Fruit fly (Drosophila melanogaster) whole organism, embryonic: ENCODE measurements around the gene CG8034.

Experiments used
- Abd-B ChIP-seq: fragments of 200-800 bp; sonication (Bioruptor generic); optimal IDR thresholded peaks from 2 replicates; lab custom pipeline; 2018; ENCODE audit warnings: missing biosample characterization, mild to moderate bottlenecking, missing genetic modification characterization, moderate library complexity
- Ada2b ChIP-seq: fragments of 200-800 bp; sonication (Bioruptor generic); IDR thresholded peaks from 2 replicates; pipeline ENCODE4 v1.3.6; 2022; ENCODE audit warnings: missing biosample characterization, missing genetic modification characterization
- Bgb ChIP-seq: fragments of 200-800 bp; sonication (Bioruptor generic); IDR thresholded peaks from 2 replicates; pipeline ENCODE4 v1.3.6; 2022; ENCODE audit warnings: missing biosample characterization, missing genetic modification characterization; ENCODE audit not compliant: partially characterized antibody
- Blimp-1 ChIP-seq: fragments of 200-800 bp; sonication (Bioruptor generic); optimal IDR thresholded peaks from 3 replicates; lab custom pipeline; 2018; ENCODE audit warnings: missing biosample characterization, missing genetic modification characterization, mild to moderate bottlenecking, moderate library complexity, missing genetic modification reagents
- CG10209 ChIP-seq: fragments of 200-800 bp; sonication (Bioruptor generic); optimal IDR thresholded peaks from 3 replicates; lab custom pipeline; 2017; ENCODE audit warnings: missing biosample characterization, mild to moderate bottlenecking, missing genetic modification characterization, missing genetic modification reagents
- CG11504 ChIP-seq: fragments of 200-800 bp; sonication (Bioruptor generic); optimal IDR thresholded peaks from 3 replicates; lab custom pipeline; 2019; ENCODE audit warnings: missing biosample characterization, mild to moderate bottlenecking, missing genetic modification characterization, moderate library complexity
- CG13296 ChIP-seq: fragments of 200-800 bp; sonication (Bioruptor generic); optimal IDR thresholded peaks from 3 replicates; lab custom pipeline; 2018; ENCODE audit warnings: missing biosample characterization, mild to moderate bottlenecking, missing genetic modification characterization
- CG14667 ChIP-seq: fragments of 200-800 bp; sonication (Bioruptor generic); IDR thresholded peaks from 2 replicates; pipeline ENCODE4 v1.3.6; 2022; ENCODE audit warnings: missing biosample characterization, missing genetic modification characterization
- CG15696 ChIP-seq: fragments of 200-800 bp; sonication (Bioruptor generic); optimal IDR thresholded peaks from 2 replicates; lab custom pipeline; 2019; ENCODE audit warnings: missing biosample characterization, mild to moderate bottlenecking, missing genetic modification characterization, moderate library complexity
- CG1647 ChIP-seq: fragments of 200-800 bp; sonication (Bioruptor generic); optimal IDR thresholded peaks from 3 replicates; lab custom pipeline; 2016; ENCODE audit warnings: missing biosample characterization, missing genetic modification characterization
- CG1832 ChIP-seq: fragments of 200-800 bp; sonication (Bioruptor generic); optimal IDR thresholded peaks from 2 replicates; lab custom pipeline; 2017; ENCODE audit warnings: missing biosample characterization, mild to moderate bottlenecking, missing genetic modification characterization, inconsistent platforms
- CG2129 ChIP-seq: fragments of 200-800 bp; sonication (Bioruptor generic); IDR thresholded peaks from 2 replicates; pipeline ENCODE4 v1.3.6; 2022; ENCODE audit warnings: missing biosample characterization, missing genetic modification characterization; ENCODE audit not compliant: partially characterized antibody
- CG2202 ChIP-seq: fragments of 200-800 bp; sonication (Bioruptor generic); optimal IDR thresholded peaks from 2 replicates; lab custom pipeline; 2018; ENCODE audit warnings: missing biosample characterization, mild to moderate bottlenecking, missing genetic modification characterization
- CG30020 ChIP-seq: fragments of 200-800 bp; optimal IDR thresholded peaks from 2 replicates; lab custom pipeline; 2019; ENCODE audit warnings: missing biosample characterization, mild to moderate bottlenecking, missing genetic modification characterization, moderate library complexity
- CG31441 ChIP-seq: fragments of 200-800 bp; sonication (Bioruptor generic); IDR thresholded peaks from 2 replicates; pipeline ENCODE4 v1.3.6; 2022; ENCODE audit warnings: missing biosample characterization, missing genetic modification characterization
- CG3163 ChIP-seq: fragments of 200-800 bp; sonication (Bioruptor generic); optimal IDR thresholded peaks from 3 replicates; lab custom pipeline; 2016; ENCODE audit warnings: missing biosample characterization, missing genetic modification characterization
- CG33213 ChIP-seq: fragments of 200-800 bp; sonication (Bioruptor generic); optimal IDR thresholded peaks from 3 replicates; lab custom pipeline; 2016; ENCODE audit warnings: missing biosample characterization, missing genetic modification characterization
- CG34422 ChIP-seq: fragments of 200-800 bp; sonication (Bioruptor generic); IDR thresholded peaks from 3 replicates; pipeline ENCODE4 v1.3.6; 2022; ENCODE audit warnings: missing biosample characterization, missing genetic modification characterization
- CG4404 ChIP-seq: fragments of 200-800 bp; sonication (Bioruptor generic); IDR thresholded peaks from 2 replicates; pipeline ENCODE4 v1.3.6; 2022; ENCODE audit warnings: missing biosample characterization, missing genetic modification characterization
- CG5180 ChIP-seq: fragments of 200-800 bp; sonication (Bioruptor generic); optimal IDR thresholded peaks from 3 replicates; lab custom pipeline; 2017; ENCODE audit warnings: missing biosample characterization, missing genetic modification characterization, mild to moderate bottlenecking, moderate library complexity, missing genetic modification reagents
- CG6254 ChIP-seq: fragments of 200-800 bp; sonication (Bioruptor generic); optimal IDR thresholded peaks from 3 replicates; lab custom pipeline; 2017; ENCODE audit warnings: mild to moderate bottlenecking, missing biosample characterization, missing genetic modification reagents, missing genetic modification characterization
- CG6654 ChIP-seq: fragments of 200-800 bp; sonication (Bioruptor generic); optimal IDR thresholded peaks from 2 replicates; lab custom pipeline; 2017; ENCODE audit warnings: missing biosample characterization, mild to moderate bottlenecking, missing genetic modification characterization
- CG7372 ChIP-seq: fragments of 200-800 bp; sonication (Bioruptor generic); IDR thresholded peaks from 2 replicates; pipeline ENCODE4 v1.3.6; 2022; ENCODE audit warnings: missing biosample characterization, missing genetic modification characterization
- D ChIP-seq, 2 experiments: fragments of 200-800 bp in 1 of 2; fragments of >200 bp in 1 of 2; sonication (Bioruptor generic) in 1 of 2; optimal IDR thresholded peaks; 2 replicates in 1 of 2; 3 replicates in 1 of 2; lab custom pipeline; 2017; ENCODE audit warnings: mild to moderate bottlenecking in 1 of 2, missing biosample characterization in 1 of 2, missing genetic modification characterization in 1 of 2, missing genetic modification reagents in 1 of 2
- Dek ChIP-seq: fragments of 200-800 bp; sonication (Bioruptor generic); optimal IDR thresholded peaks from 3 replicates; lab custom pipeline; 2019; ENCODE audit warnings: missing biosample characterization, mild to moderate bottlenecking, missing genetic modification characterization, moderate library complexity
- Dp ChIP-seq: fragments of 200-800 bp; sonication (Bioruptor generic); optimal IDR thresholded peaks from 2 replicates; lab custom pipeline; 2018; ENCODE audit warnings: missing biosample characterization, mild to moderate bottlenecking, missing genetic modification characterization, moderate library complexity
- Elba2 ChIP-seq: fragments of 200-800 bp; sonication (Bioruptor generic); optimal IDR thresholded peaks from 3 replicates; lab custom pipeline; 2016; ENCODE audit warnings: missing biosample characterization, missing genetic modification characterization
- Fer1 ChIP-seq: fragments of 200-800 bp; sonication (Bioruptor generic); optimal IDR thresholded peaks from 2 replicates; lab custom pipeline; 2017; ENCODE audit warnings: missing biosample characterization, mild to moderate bottlenecking, missing genetic modification characterization
- HLH3B ChIP-seq: fragments of 200-800 bp; sonication (Bioruptor generic); IDR thresholded peaks from 2 replicates; pipeline ENCODE4 v1.3.6; 2022; ENCODE audit warnings: missing biosample characterization, missing genetic modification characterization
- MTF-1 ChIP-seq: fragments of 200-800 bp; sonication (Bioruptor generic); optimal IDR thresholded peaks from 2 replicates; lab custom pipeline; 2018; ENCODE audit warnings: missing biosample characterization, mild to moderate bottlenecking, missing genetic modification characterization, borderline replicate concordance
- Nf-YC ChIP-seq: fragments of 200-800 bp; optimal IDR thresholded peaks from 3 replicates; lab custom pipeline; 2019; ENCODE audit warnings: missing biosample characterization, mild to moderate bottlenecking, missing genetic modification characterization, moderate library complexity
- Sry-β ChIP-seq: fragments of 200-800 bp; sonication (Bioruptor generic); optimal IDR thresholded peaks from 2 replicates; lab custom pipeline; 2018; ENCODE audit warnings: missing biosample characterization, mild to moderate bottlenecking, missing genetic modification characterization, moderate library complexity
- ato ChIP-seq: fragments of 200-800 bp; sonication (Bioruptor generic); IDR thresholded peaks from 2 replicates; pipeline ENCODE4 v1.3.6; 2022; ENCODE audit warnings: missing biosample characterization, missing genetic modification characterization; ENCODE audit not compliant: partially characterized antibody
- fu2 ChIP-seq: fragments of 200-800 bp; sonication (Bioruptor generic); optimal IDR thresholded peaks from 2 replicates; lab custom pipeline; 2016; ENCODE audit warnings: missing biosample characterization, missing genetic modification characterization
- gcm2 ChIP-seq: fragments of 200-800 bp; sonication (Bioruptor generic); optimal IDR thresholded peaks from 2 replicates; lab custom pipeline; 2016; ENCODE audit warnings: missing biosample characterization, missing genetic modification characterization
- gro ChIP-seq: fragments of 200-800 bp; sonication (Bioruptor generic); optimal IDR thresholded peaks from 2 replicates; lab custom pipeline; 2016; ENCODE audit warnings: missing biosample characterization, missing genetic modification characterization
- kni ChIP-seq: fragments of 200-800 bp; sonication (Bioruptor generic); optimal IDR thresholded peaks from 3 replicates; lab custom pipeline; 2017; ENCODE audit warnings: mild to moderate bottlenecking, missing biosample characterization, missing genetic modification reagents, missing genetic modification characterization
- mam ChIP-seq: fragments of 200-800 bp; sonication (Bioruptor generic); optimal IDR thresholded peaks from 3 replicates; lab custom pipeline; 2016; ENCODE audit warnings: missing biosample characterization, missing genetic modification characterization
- nau ChIP-seq: fragments of 200-800 bp; sonication (Bioruptor generic); optimal IDR thresholded peaks from 3 replicates; lab custom pipeline; 2017; ENCODE audit warnings: missing biosample characterization, mild to moderate bottlenecking, missing genetic modification characterization, missing genetic modification reagents
- nerfin-1 ChIP-seq: fragments of 200-800 bp; sonication (Bioruptor generic); optimal IDR thresholded peaks from 3 replicates; lab custom pipeline; 2019; ENCODE audit warnings: missing biosample characterization, mild to moderate bottlenecking, missing genetic modification characterization, moderate library complexity
- pan ChIP-seq, 4 experiments: fragments of >200 bp in 3 of 4; fragments of 200-800 bp in 1 of 4; sonication (Bioruptor generic) in 1 of 4; optimal IDR thresholded peaks in 3 of 4; IDR thresholded peaks in 1 of 4; 2 replicates each; pipeline versions ENCODE4 v1.3.6 to Lab custom; 2017 to 2022; ENCODE audit warnings: missing biosample characterization in 2 of 4, missing genetic modification characterization in 2 of 4, mixed read lengths in 1 of 4
- pita ChIP-seq: fragments of 200-800 bp; sonication (Bioruptor generic); optimal IDR thresholded peaks from 2 replicates; lab custom pipeline; 2017; ENCODE audit warnings: missing biosample characterization, mild to moderate bottlenecking, missing genetic modification characterization
- ro ChIP-seq: fragments of 200-800 bp; sonication (Bioruptor generic); IDR thresholded peaks from 2 replicates; pipeline ENCODE4 v1.3.6; 2022; ENCODE audit warnings: missing biosample characterization, missing genetic modification characterization
- row ChIP-seq: fragments of 200-800 bp; sonication (Bioruptor generic); IDR thresholded peaks from 3 replicates; pipeline ENCODE4 v1.3.6; 2022; ENCODE audit warnings: missing biosample characterization, missing genetic modification characterization
- sna ChIP-seq: fragments of 200-800 bp; sonication (Bioruptor generic); IDR thresholded peaks from 2 replicates; pipeline ENCODE4 v1.3.6; 2022; ENCODE audit warnings: missing biosample characterization, missing genetic modification characterization; ENCODE audit not compliant: partially characterized antibody
- zfh2 ChIP-seq: fragments of 200-800 bp; sonication (Bioruptor generic); optimal IDR thresholded peaks from 2 replicates; lab custom pipeline; 2016; ENCODE audit warnings: missing biosample characterization, missing genetic modification characterization

Gene CG8034

dm6 chrX:19297899-19298784 lies at the start of gene CG8034 (continued):
- TF ChIP-seq CG6254 (GFP tag; lab: Kevin White, UChicago) (peak; percentile 93), nerfin-1 (tag; lab: Kevin White, UChicago) (peak; percentile 96), zfh2 (peak; percentile 97), sna (0 out of 2 replicates have a peak, but pooled peaks have one; percentile 33), CG2129 (GFP tag; lab: Robert Waterston, UW) (no peak), Bgb (GFP tag; lab: Robert Waterston, UW) (0 out of 2 replicates have a peak, but pooled peaks have one; percentile 44), MTF-1 (GFP tag; lab: Kevin White, UChicago) (peak; percentile 84), Fer1 (GFP tag; lab: Kevin White, UChicago) (peak; percentile 98), CG33213 (peak; percentile 93), Abd-B (GFP tag; lab: Kevin White, UChicago) (peak; percentile 98), row (peak; percentile 98), CG6654 (peak; percentile 88), Blimp-1 (peak; percentile 92), D (optimal IDR thresholded peaks at IDR 0.05; lab: Kevin White, UChicago) (peak; percentile 13), D (GFP tag; optimal IDR thresholded peaks at IDR 0.05; lab: Kevin White, UChicago) (peak; percentile 97), CG3163 (GFP tag; lab: Kevin White, UChicago) (peak; percentile 64), Elba2 (GFP tag; lab: Kevin White, UChicago) (peak; percentile 76), Ada2b (peak; percentile 91), CG15696 (tag; lab: Kevin White, UChicago) (peak; percentile 96), CG10209 (GFP tag; lab: Kevin White, UChicago) (peak; percentile 98), CG1647 (GFP tag; lab: Kevin White, UChicago) (peak; percentile 93), gcm2 (GFP tag; lab: Kevin White, UChicago) (peak; percentile 87), pan (optimal IDR thresholded peaks at IDR 0.05; lab: Kevin White, UChicago) (no peak), pan (GFP tag; optimal IDR thresholded peaks at IDR 0.05 in 1 of 2, IDR thresholded peaks at IDR 0.05 in 1 of 2) (peak in 1 of 2 experiments; percentile 93), CG2202 (tag; lab: Kevin White, UChicago) (peak; percentile 93), CG4404 (GFP tag; lab: Robert Waterston, UW) (peak; percentile 97), kni (GFP tag; lab: Kevin White, UChicago) (peak; percentile 99), nau (GFP tag; lab: Kevin White, UChicago) (peak; percentile 96), CG31441 (GFP tag; lab: Robert Waterston, UW) (peak; percentile 96), CG11504 (tag; lab: Kevin White, UChicago) (peak; percentile 97), gro (GFP tag; lab: Kevin White, UChicago) (peak; percentile 94), Nf-YC (peak; percentile 91), pita (no peak), fu2 (GFP tag; lab: Kevin White, UChicago) (peak; percentile 93), HLH3B (GFP tag; lab: Robert Waterston, UW) (peak; percentile 94), CG13296 (peak; percentile 97), CG14667 (GFP tag; lab: Robert Waterston, UW) (peak; percentile 89), CG30020 (tag; lab: Kevin White, UChicago) (peak; percentile 87), CG34422 (GFP tag; lab: Robert Waterston, UW) (peak; percentile 93), CG5180 (GFP tag; lab: Kevin White, UChicago) (peak; percentile 89), ato (GFP tag; lab: Robert Waterston, UW) (no peak), mam (GFP tag; lab: Kevin White, UChicago) (peak; percentile 97), CG1832 (GFP tag; lab: Kevin White, UChicago) (no peak), Dek (peak; percentile 97), CG7372 (peak; percentile 97), Sry-β (GFP tag; lab: Kevin White, UChicago) (peak; percentile 66), ro (peak; percentile 83), Dp (GFP tag; lab: Kevin White, UChicago) (peak; percentile 8)
